Worm (Caenorhabditis elegans): ENCODE results near the gene srn-1.

srn-1 gene

ce11 chrV:6268526-6268925 lies 17.7 kb downstream of the srn-1 start:
- TF ChIP-seq dao-5 (tag; optimal IDR thresholded peaks at IDR 0.05) (no peak), W03F9.2 (tag; optimal IDR thresholded peaks at IDR 0.05) (no peak), him-1 (tag; optimal IDR thresholded peaks at IDR 0.05) (no peak)

ce11 chrV:6267978-6268377 lies 18.3 kb downstream of the srn-1 start:
- TF ChIP-seq him-1 (tag; optimal IDR thresholded peaks at IDR 0.05), result no peak
- no peak for TF ChIP-seq W03F9.2 (tag; optimal IDR thresholded peaks at IDR 0.05)
- TF ChIP-seq dao-5 (tag; optimal IDR thresholded peaks at IDR 0.05), result no peak

ce11 chrV:6267237-6267812 lies 18.9 kb downstream of the srn-1 start, which contains the start of gene mrck-1:
mrck-1 (minus strand) TSS chrV:6267287.
- TF ChIP-seq W03F9.2 (tag; optimal IDR thresholded peaks at IDR 0.05), result peak; percentile 64
- peak; percentile 92 for TF ChIP-seq him-1 (tag; optimal IDR thresholded peaks at IDR 0.05)
- no peak for TF ChIP-seq dao-5 (tag; optimal IDR thresholded peaks at IDR 0.05)

- no peak for TF ChIP-seq dao-5 (tag; optimal IDR thresholded peaks at IDR 0.05)
- no peak for TF ChIP-seq W03F9.2 (tag; optimal IDR thresholded peaks at IDR 0.05)
- no peak for TF ChIP-seq him-1 (tag; optimal IDR thresholded peaks at IDR 0.05)
These were observed 27.1 kb downstream of the srn-1 start, which contains the start of gene K08B12.1 for ce11 chrV:6259139-6259538. K08B12.1 (plus strand) TSS chrV:6259367.

ce11 chrV:6253936-6254335 lies 32.3 kb downstream of the srn-1 start:
- TF ChIP-seq W03F9.2 (tag; optimal IDR thresholded peaks at IDR 0.05) (no peak), dao-5 (tag; optimal IDR thresholded peaks at IDR 0.05) (no peak), him-1 (tag; optimal IDR thresholded peaks at IDR 0.05) (no peak)

- TF ChIP-seq dao-5 (tag; optimal IDR thresholded peaks at IDR 0.05) (no peak), W03F9.2 (tag; optimal IDR thresholded peaks at IDR 0.05) (no peak), him-1 (tag; optimal IDR thresholded peaks at IDR 0.05) (no peak)
These were observed 35.2 kb downstream of the srn-1 start for ce11 chrV:6250959-6251598.

- TF ChIP-seq dao-5 (tag; optimal IDR thresholded peaks at IDR 0.05) (no peak), W03F9.2 (tag; optimal IDR thresholded peaks at IDR 0.05) (no peak)
These were observed 37.1 kb downstream of the srn-1 start for ce11 chrV:6249135-6249534.

- no peak for TF ChIP-seq him-1 (tag; optimal IDR thresholded peaks at IDR 0.05)
- no peak for TF ChIP-seq dao-5 (tag; optimal IDR thresholded peaks at IDR 0.05)
- TF ChIP-seq W03F9.2 (tag; optimal IDR thresholded peaks at IDR 0.05), result no peak
These were observed 37.5 kb downstream of the srn-1 start for ce11 chrV:6248714-6249113.

ce11 chrV:6247397-6247796 lies 38.8 kb downstream of the srn-1 start:
- TF ChIP-seq W03F9.2 (tag; optimal IDR thresholded peaks at IDR 0.05), result no peak
- TF ChIP-seq dao-5 (tag; optimal IDR thresholded peaks at IDR 0.05), result no peak
- no peak for TF ChIP-seq him-1 (tag; optimal IDR thresholded peaks at IDR 0.05)

- TF ChIP-seq W03F9.2 (tag; optimal IDR thresholded peaks at IDR 0.05), result peak; percentile 16
- TF ChIP-seq him-1 (tag; optimal IDR thresholded peaks at IDR 0.05), result peak; percentile 46
- TF ChIP-seq dao-5 (tag; optimal IDR thresholded peaks at IDR 0.05), result no peak
These were observed 39.7 kb downstream of the srn-1 start, which contains the start of gene dmd-7 for ce11 chrV:6246454-6246981. dmd-7 (plus strand) TSS chrV:6246931.

ce11 chrV:6244631-6245030 lies 41.6 kb downstream of the srn-1 start:
- TF ChIP-seq him-1 (tag; optimal IDR thresholded peaks at IDR 0.05) (peak; percentile 28), dao-5 (tag; optimal IDR thresholded peaks at IDR 0.05) (no peak)

ce11 chrV:6243260-6243659 lies 43.0 kb downstream of the srn-1 start:
- no peak for TF ChIP-seq W03F9.2 (tag; optimal IDR thresholded peaks at IDR 0.05)

- peak; percentile 21 for TF ChIP-seq W03F9.2 (tag; optimal IDR thresholded peaks at IDR 0.05)
- TF ChIP-seq dao-5 (tag; optimal IDR thresholded peaks at IDR 0.05), result no peak
These were observed 45.5 kb downstream of the srn-1 start for ce11 chrV:6240735-6241134.

ce11 chrV:6239855-6240254 lies 46.4 kb downstream of the srn-1 start:
- TF ChIP-seq dao-5 (tag; optimal IDR thresholded peaks at IDR 0.05), result no peak
- no peak for TF ChIP-seq him-1 (tag; optimal IDR thresholded peaks at IDR 0.05)
- TF ChIP-seq W03F9.2 (tag; optimal IDR thresholded peaks at IDR 0.05), result no peak

- TF ChIP-seq dao-5 (tag; optimal IDR thresholded peaks at IDR 0.05), result no peak
- TF ChIP-seq W03F9.2 (tag; optimal IDR thresholded peaks at IDR 0.05), result no peak
- TF ChIP-seq him-1 (tag; optimal IDR thresholded peaks at IDR 0.05), result no peak
These were observed 47.9 kb downstream of the srn-1 start for ce11 chrV:6238347-6238746.

Data from whole organism, L4/young adult.